Worm (Caenorhabditis elegans) whole organism, midembryonic: ENCODE results near the gene Y51A2B.4.

ENCODE experiments used
- T22C8.4 ChIP-seq: fragments of 200-800 bp; sonication (Bioruptor generic); IDR thresholded peaks from 2 replicates; pipeline ENCODE4 v1.3.6; 2022; ENCODE audit warnings: missing genetic modification characterization, missing compliant biosample characterization
- cog-1 ChIP-seq: sonication (generic microtip); optimal IDR thresholded peaks from 2 replicates; lab custom pipeline; 2016; ENCODE audit warnings: missing genetic modification characterization, missing compliant biosample characterization
- flt-1 ChIP-seq: fragments of 200-800 bp; sonication (Bioruptor generic); IDR thresholded peaks from 2 replicates; pipeline ENCODE4 v1.3.6; 2022; ENCODE audit warnings: missing genetic modification characterization, missing compliant biosample characterization
- klf-2 ChIP-seq: fragments of 200-800 bp; sonication (Bioruptor generic); conservative IDR thresholded peaks from 2 replicates; pipeline ENCODE4 v1.3.6; 2022; ENCODE audit warnings: missing genetic modification reagents, missing genetic modification characterization, missing compliant biosample characterization
- med-1 ChIP-seq: sonication (generic microtip); optimal IDR thresholded peaks from 2 replicates; lab custom pipeline; 2017; ENCODE audit warnings: missing genetic modification characterization, mild to moderate bottlenecking, missing compliant biosample characterization, antibody characterized with exemption, missing genetic modification reagents; ENCODE audit not compliant: insufficient read depth
- ref-1 ChIP-seq: fragments of 200-800 bp; sonication (Bioruptor generic); conservative IDR thresholded peaks from 2 replicates; pipeline ENCODE4 v1.3.6; 2022; ENCODE audit warnings: missing genetic modification reagents, missing genetic modification characterization, missing compliant biosample characterization
- tab-1 ChIP-seq: fragments of 200-800 bp; sonication (Bioruptor generic); IDR thresholded peaks from 2 replicates; pipeline ENCODE4 v1.3.6; 2022; ENCODE audit warnings: missing genetic modification characterization, missing compliant biosample characterization
- ztf-23 ChIP-seq: fragments of 200-800 bp; sonication (Bioruptor generic); IDR thresholded peaks from 2 replicates; pipeline ENCODE4 v1.3.6; 2022; ENCODE audit warnings: missing genetic modification reagents, missing genetic modification characterization, missing compliant biosample characterization
- ztf-29 ChIP-seq: fragments of 200-800 bp; sonication (Bioruptor generic); IDR thresholded peaks from 2 replicates; pipeline ENCODE4 v1.3.6; 2022; ENCODE audit warnings: missing genetic modification reagents, missing genetic modification characterization, missing compliant biosample characterization

DNA sequence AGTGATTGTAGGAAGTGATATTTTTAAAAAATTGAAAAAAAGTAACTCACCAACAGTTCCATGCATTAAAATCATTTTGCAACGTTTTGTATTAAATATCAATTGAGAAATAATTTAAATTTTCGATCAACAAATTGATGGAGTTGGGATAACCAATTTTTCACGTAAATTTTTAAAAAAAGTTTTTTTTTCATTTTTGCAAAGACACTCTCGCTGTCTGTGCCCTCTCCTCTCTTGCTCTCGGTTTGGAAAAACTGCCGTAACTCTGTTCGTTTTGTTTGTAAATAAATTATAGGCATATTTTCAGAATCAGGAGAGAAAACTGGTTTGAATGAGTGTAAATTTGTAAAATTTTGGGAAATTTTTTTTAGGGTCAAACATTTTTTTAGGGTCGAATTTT, 8.9 kb upstream of the Y51A2B.4 start, which contains the start of gene Y51A2B.16:
- TF ChIP-seq tab-1 (GFP tag; lab: Robert Waterston, UW) = no peak
- no peak for TF ChIP-seq flt-1 (GFP tag; lab: Robert Waterston, UW)
- TF ChIP-seq med-1 (GFP tag; lab: Kevin White, UChicago) = no peak
- no peak for TF ChIP-seq ref-1 (GFP tag; lab: Robert Waterston, UW)
- no peak for TF ChIP-seq cog-1 (tag; lab: Kevin White, UChicago)
- TF ChIP-seq ztf-23 (GFP tag; lab: Robert Waterston, UW) = no peak
- TF ChIP-seq ztf-29 (GFP tag; lab: Robert Waterston, UW) = no peak
- TF ChIP-seq T22C8.4 (GFP tag; lab: Robert Waterston, UW) = no peak
- no peak for TF ChIP-seq klf-2 (GFP tag; lab: Robert Waterston, UW)
